Worm (Caenorhabditis elegans): ENCODE measurements around the gene T05A7.12.

ce11 chrII:4674188-4674587, 11.1 kb upstream of the T05A7.12 start:
- TF ChIP-seq skn-1 (tag; optimal IDR thresholded peaks at IDR 0.05) (no peak), nhr-76 (tag; optimal IDR thresholded peaks at IDR 0.05) (no peak), ceh-63 (GFP tag; optimal IDR thresholded peaks at IDR 0.05) (no peak), elt-3 (tag; optimal IDR thresholded peaks at IDR 0.05) (no peak), pax-3 (tag; optimal IDR thresholded peaks at IDR 0.05) (no peak)
